Worm (Caenorhabditis elegans): ENCODE measurements around the gene F26G5.1.

DNA sequence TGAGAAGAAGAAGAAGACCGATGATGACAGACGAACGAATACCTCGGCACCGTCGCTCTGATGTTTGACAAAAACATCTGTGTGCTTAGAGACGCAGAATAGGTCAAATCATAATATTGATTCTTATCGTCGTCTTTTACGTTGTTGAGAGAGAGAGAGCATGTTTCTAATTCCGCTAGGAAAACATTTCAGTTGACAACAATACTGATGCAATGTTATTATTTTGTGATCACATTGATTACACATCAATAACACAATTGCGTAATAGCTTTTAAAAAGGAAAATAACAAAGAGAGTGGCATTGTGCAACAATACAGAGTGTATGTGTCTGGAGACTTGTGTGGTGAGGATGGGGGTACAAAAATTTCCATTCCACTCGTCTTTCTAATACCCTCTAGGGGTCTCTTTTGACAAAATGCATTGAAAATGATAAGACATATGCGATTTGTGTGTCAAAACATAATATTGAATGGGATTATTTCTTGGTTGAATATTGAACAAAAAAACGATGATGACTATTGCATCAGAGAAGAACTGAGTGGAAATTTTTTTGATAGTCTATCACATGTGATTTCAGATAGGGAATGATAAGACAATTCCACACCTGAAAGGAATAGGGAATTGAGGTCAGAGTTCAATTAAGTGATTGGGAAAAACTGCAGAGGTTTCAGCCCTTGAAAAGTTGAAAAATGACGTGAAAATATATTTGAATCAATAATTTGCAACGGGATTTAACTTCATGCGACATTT lies 10.4 kb upstream of the F26G5.1 start:
- TF ChIP-seq W03F9.2 (tag; optimal IDR thresholded peaks at IDR 0.05) (no peak), him-1 (tag; optimal IDR thresholded peaks at IDR 0.05) (no peak)

Data from whole organism, L4/young adult.